Worm (Caenorhabditis elegans) whole organism, late embryonic: Measurements from ENCODE around the gene acn-1.

Source experiments
- C38D4.7 ChIP-seq: fragments of 200-800 bp; sonication (Bioruptor generic); optimal IDR thresholded peaks from 2 replicates; lab custom pipeline; 2018; ENCODE audit warnings: mild to moderate bottlenecking, missing genetic modification characterization, moderate library complexity, missing compliant biosample characterization
- K02D7.2 ChIP-seq: sonication (generic microtip); optimal IDR thresholded peaks from 2 replicates; lab custom pipeline; 2017; ENCODE audit warnings: mild to moderate bottlenecking, missing genetic modification characterization, missing compliant biosample characterization
- T23F11.4 ChIP-seq: fragments of 200-800 bp; sonication (Bioruptor generic); optimal IDR thresholded peaks from 2 replicates; lab custom pipeline; 2018; ENCODE audit warnings: mild to moderate bottlenecking, missing genetic modification characterization, missing compliant biosample characterization
- ama-1 ChIP-seq: fragments of 150-350 bp; optimal IDR thresholded peaks from 2 replicates; lab custom pipeline; 2014
- ceh-19 ChIP-seq: fragments of 200-800 bp; sonication (Bioruptor generic); optimal IDR thresholded peaks from 2 replicates; lab custom pipeline; 2018; ENCODE audit warnings: mild to moderate bottlenecking, missing genetic modification characterization, missing compliant biosample characterization
- ceh-31 ChIP-seq: sonication (generic microtip); optimal IDR thresholded peaks from 2 replicates; lab custom pipeline; 2016; ENCODE audit warnings: missing genetic modification characterization, missing compliant biosample characterization
- dmd-4 ChIP-seq: sonication (generic microtip); optimal IDR thresholded peaks from 2 replicates; lab custom pipeline; 2016; ENCODE audit warnings: borderline replicate concordance, missing genetic modification characterization, missing compliant biosample characterization
- eyg-1 ChIP-seq: sonication (generic microtip); optimal IDR thresholded peaks from 2 replicates; lab custom pipeline; 2016; ENCODE audit warnings: missing genotype, missing genetic modification characterization, missing compliant biosample characterization
- fkh-10 ChIP-seq: fragments of 150-350 bp; optimal IDR thresholded peaks from 2 replicates; lab custom pipeline; 2014; ENCODE audit warnings: missing biosample characterization, missing genetic modification reagents, missing genetic modification characterization
- nfya-1 ChIP-seq: sonication (generic microtip); optimal IDR thresholded peaks from 2 replicates; lab custom pipeline; 2017; ENCODE audit warnings: missing genetic modification characterization, mild to moderate bottlenecking, missing compliant biosample characterization, antibody characterized with exemption, moderate library complexity
- pha-2 ChIP-seq: sonication (generic microtip); optimal IDR thresholded peaks from 2 replicates; lab custom pipeline; 2017; ENCODE audit warnings: mild to moderate bottlenecking, missing genetic modification characterization, missing compliant biosample characterization
- pha-4 ChIP-seq: fragments of 150-350 bp; optimal IDR thresholded peaks from 2 replicates; lab custom pipeline; 2018; ENCODE audit warnings: missing biosample characterization, missing genetic modification reagents, missing genetic modification characterization
- pqm-1 ChIP-seq: sonication (generic microtip); optimal IDR thresholded peaks from 2 replicates; lab custom pipeline; 2016; ENCODE audit warnings: missing genetic modification characterization, missing compliant biosample characterization
- unc-3 ChIP-seq, 2 experiments: fragments of 200-800 bp in 1 of 2; sonication (Bioruptor generic) in 1 of 2; sonication (generic microtip) in 1 of 2; conservative IDR thresholded peaks in 1 of 2; optimal IDR thresholded peaks in 1 of 2; 2 replicates each; pipeline versions ENCODE4 v1.3.6 to Lab custom; 2016 to 2022; ENCODE audit warnings: missing compliant biosample characterization in 2 of 2, missing genetic modification characterization in 2 of 2, missing genetic modification reagents in 1 of 2

ce11 chrX:5124288-5124687, 27.4 kb upstream of the acn-1 start:
- TF ChIP-seq unc-3 (GFP tag; conservative IDR thresholded peaks at IDR 0.05; lab: Robert Waterston, UW) (no peak), unc-3 (tag; optimal IDR thresholded peaks at IDR 0.05; lab: Kevin White, UChicago) (no peak), T23F11.4 (GFP tag; lab: Kevin White, UChicago) (no peak), ceh-19 (GFP tag; lab: Kevin White, UChicago) (no peak), eyg-1 (tag; lab: Kevin White, UChicago) (no peak), pqm-1 (tag; lab: Kevin White, UChicago) (no peak), fkh-10 (GFP tag; lab: Kevin White, UChicago) (no peak), C38D4.7 (GFP tag; lab: Kevin White, UChicago) (no peak), nfya-1 (no peak), K02D7.2 (tag; lab: Kevin White, UChicago) (no peak), ceh-31 (tag; lab: Kevin White, UChicago) (no peak), ama-1 (no peak), pha-4 (tag; lab: Kevin White, UChicago) (no peak), pha-2 (tag; lab: Kevin White, UChicago) (no peak), dmd-4 (tag; lab: Kevin White, UChicago) (no peak)
